Fruit fly (Drosophila melanogaster): ENCODE measurements around the gene CG33270.

CG33270 gene

DNA sequence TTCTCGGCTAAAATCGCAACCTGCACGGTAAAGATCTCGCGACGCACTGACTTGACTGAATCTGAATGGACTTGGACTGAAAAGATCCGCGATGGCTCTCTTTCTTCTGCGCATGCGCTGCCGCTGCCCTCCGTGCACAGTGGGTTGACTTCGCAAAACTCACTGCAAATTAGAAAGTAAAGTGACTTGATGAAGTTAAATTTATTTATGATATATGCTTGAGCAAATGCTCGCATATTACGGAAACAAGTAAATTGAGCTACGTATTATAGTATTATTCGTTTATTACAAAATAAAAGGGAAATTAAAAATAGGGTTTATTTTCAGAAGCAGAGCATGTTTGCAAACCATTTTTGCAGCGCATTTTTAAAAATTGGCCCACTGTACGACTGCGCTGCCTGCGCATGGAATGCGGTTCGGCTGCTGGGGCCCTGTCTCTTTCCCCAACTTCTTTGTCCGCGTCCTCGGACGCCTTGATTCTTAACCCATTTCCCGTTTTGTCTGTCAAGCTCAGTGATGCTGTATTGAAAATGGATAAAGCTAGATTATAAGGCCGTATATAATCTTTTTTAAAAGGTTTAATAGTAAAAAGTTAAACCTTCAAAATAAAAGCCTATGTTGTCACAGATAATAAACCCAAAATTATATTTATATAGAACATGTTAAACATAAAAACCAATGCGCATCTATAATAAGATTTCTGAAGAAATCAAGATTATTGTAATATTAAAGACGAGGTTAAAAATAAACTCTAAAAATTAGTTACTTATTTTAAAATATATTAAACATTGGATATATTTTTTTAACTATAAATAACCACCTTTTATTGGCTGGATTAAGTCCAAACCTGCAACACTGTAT lies 9.5 kb upstream of the CG33270 start, which contains the start of gene rt (continued):
- TF ChIP-seq Drgx (GFP tag; IDR thresholded peaks at IDR 0.05): peak; percentile 77
- no peak for TF ChIP-seq CG15073 (GFP tag; optimal IDR thresholded peaks at IDR 0.05)
- no peak for TF ChIP-seq CG7357 (GFP tag; IDR thresholded peaks at IDR 0.05)
- peak; percentile 60 for TF ChIP-seq fd96Cb (tag; optimal IDR thresholded peaks at IDR 0.05)
- no peak for TF ChIP-seq CG7271 (tag; optimal IDR thresholded peaks at IDR 0.05)
- TF ChIP-seq shn (GFP tag; optimal IDR thresholded peaks at IDR 0.05): no peak
- TF ChIP-seq CG9932 (GFP tag; IDR thresholded peaks at IDR 0.05): no peak
- no peak for TF ChIP-seq lov (optimal IDR thresholded peaks at IDR 0.05)
- no peak for TF ChIP-seq lov (GFP tag; IDR thresholded peaks at IDR 0.05)
- TF ChIP-seq CG9609 (GFP tag; optimal IDR thresholded peaks at IDR 0.05): no peak
- TF ChIP-seq Hr51 (GFP tag; optimal IDR thresholded peaks at IDR 0.05): peak in 1 of 2 experiments; percentile 58
- TF ChIP-seq CG17802 (tag; optimal IDR thresholded peaks at IDR 0.05): peak; percentile 24
- no peak for TF ChIP-seq TFAM (GFP tag; optimal IDR thresholded peaks at IDR 0.05)
- TF ChIP-seq CG7987 (GFP tag; optimal IDR thresholded peaks at IDR 0.05): no peak
- TF ChIP-seq CG9437 (GFP tag; optimal IDR thresholded peaks at IDR 0.05): peak; percentile 21
- no peak; the same call in 1 of the 2 replicates for TF ChIP-seq Ptx1 (GFP tag; IDR thresholded peaks at IDR 0.05)
- no peak for TF ChIP-seq CG7928 (GFP tag; optimal IDR thresholded peaks at IDR 0.05)
- peak; percentile 55 for TF ChIP-seq CG2202 (tag; optimal IDR thresholded peaks at IDR 0.05)
- peak; percentile 39 for TF ChIP-seq CG30020 (tag; optimal IDR thresholded peaks at IDR 0.05)
- TF ChIP-seq bcd (GFP tag; optimal IDR thresholded peaks at IDR 0.05): peak; percentile 24
- TF ChIP-seq HLH3B (GFP tag; IDR thresholded peaks at IDR 0.05): peak; percentile 43; the same call in 1 of the 2 replicates
- peak; percentile 50 for TF ChIP-seq CG17385 (GFP tag; optimal IDR thresholded peaks at IDR 0.05)
- TF ChIP-seq trh (GFP tag; optimal IDR thresholded peaks at IDR 0.05): no peak
- TF ChIP-seq dpn (GFP tag; optimal IDR thresholded peaks at IDR 0.05): peak in 1 of 2 experiments; percentile 40
- no peak for TF ChIP-seq mam (GFP tag; optimal IDR thresholded peaks at IDR 0.05)
- TF ChIP-seq repo (GFP tag; optimal IDR thresholded peaks at IDR 0.05): no peak
- peak; percentile 52 to 77 for TF ChIP-seq bsh (GFP tag; optimal IDR thresholded peaks at IDR 0.05)
- no peak for TF ChIP-seq cato (GFP tag; optimal IDR thresholded peaks at IDR 0.05; ENCODE audit: borderline replicate concordance)
- no peak for TF ChIP-seq ro (GFP tag; IDR thresholded peaks at IDR 0.05)
- TF ChIP-seq CG12071 (GFP tag; optimal IDR thresholded peaks at IDR 0.05): peak; percentile 14
- TF ChIP-seq vfl (GFP tag; optimal IDR thresholded peaks at IDR 0.05): no peak
- no peak for TF ChIP-seq Kr (GFP tag; optimal IDR thresholded peaks at IDR 0.05)
- peak; percentile 48 for TF ChIP-seq CG4820 (GFP tag; optimal IDR thresholded peaks at IDR 0.05)
- TF ChIP-seq onecut (GFP tag; IDR thresholded peaks at IDR 0.05): peak; percentile 46
- peak; percentile 27; the same call in 1 of the 2 replicates for TF ChIP-seq sens-2 (GFP tag; IDR thresholded peaks at IDR 0.05)
- no peak for TF ChIP-seq insv (GFP tag; optimal IDR thresholded peaks at IDR 0.05)
- TF ChIP-seq ato (GFP tag; IDR thresholded peaks at IDR 0.05; ENCODE audit: partially characterized antibody): no peak; the same call in 1 of the 2 replicates
- peak; percentile 46 for TF ChIP-seq CG12219 (GFP tag; optimal IDR thresholded peaks at IDR 0.05)
- peak; percentile 28 for TF ChIP-seq CG8924 (tag; optimal IDR thresholded peaks at IDR 0.05)
- no peak for TF ChIP-seq oc (tag; optimal IDR thresholded peaks at IDR 0.05)
- TF ChIP-seq gt (GFP tag; IDR thresholded peaks at IDR 0.05): no peak
- peak; percentile 41 for TF ChIP-seq PHDP (tag; optimal IDR thresholded peaks at IDR 0.05)
- TF ChIP-seq CG8089 (GFP tag; optimal IDR thresholded peaks at IDR 0.05): no peak
- TF ChIP-seq MESR4 (GFP tag; optimal IDR thresholded peaks at IDR 0.05): no peak
- peak; percentile 26 for TF ChIP-seq CG13624 (GFP tag; optimal IDR thresholded peaks at IDR 0.05)
- no peak for TF ChIP-seq dm (GFP tag; optimal IDR thresholded peaks at IDR 0.05)
- no peak for TF ChIP-seq btn (GFP tag; optimal IDR thresholded peaks at IDR 0.05)
- TF ChIP-seq CG12942 (GFP tag; optimal IDR thresholded peaks at IDR 0.05): no peak
- peak; percentile 14 for TF ChIP-seq bab2 (GFP tag; optimal IDR thresholded peaks at IDR 0.05)

Data from whole organism, embryonic.